Fruit fly (Drosophila melanogaster) whole organism, larva: ENCODE measurements around the gene Ppi1.

ENCODE experiments used
- noc ChIP-seq: fragments of 200-800 bp; sonication (Bioruptor generic); optimal IDR thresholded peaks from 3 replicates; lab custom pipeline; 2019; ENCODE audit warnings: missing biosample characterization, mild to moderate bottlenecking, missing genetic modification characterization, moderate library complexity

The Ppi1 gene

dm6 chr3R:30134063-30135047 is 5.4 kb upstream of the Ppi1 start, which contains the start of gene Tpi:
Tpi (minus strand) TSS chr3R:30134599.
- peak; percentile 1 for TF ChIP-seq noc (tag; lab: Kevin White, UChicago)

- TF ChIP-seq noc (tag; lab: Kevin White, UChicago) = no peak
Observed at dm6 chr3R:30132295-30132694, 3.4 kb upstream of the Ppi1 start, which contains the start of gene CG31029. CG31029 (minus strand) TSS chr3R:30132395.

dm6 chr3R:30124635-30125034 is 4.3 kb downstream of the Ppi1 start, which contains the start of gene CG45073:
CG45073 (minus strand) TSS chr3R:30124735.
- no peak for TF ChIP-seq noc (tag; lab: Kevin White, UChicago)

- no peak for TF ChIP-seq noc (tag; lab: Kevin White, UChicago)
Observed at dm6 chr3R:30123163-30123562, 5.8 kb downstream of the Ppi1 start, which contains the start of gene CG45072. CG45072 (minus strand) TSS chr3R:30123263.

- no peak for TF ChIP-seq noc (tag; lab: Kevin White, UChicago)
Observed at dm6 chr3R:30121731-30122130, 7.2 kb downstream of the Ppi1 start.

dm6 chr3R:30114286-30114803 is 14.6 kb downstream of the Ppi1 start:
- no peak for TF ChIP-seq noc (tag; lab: Kevin White, UChicago)

dm6 chr3R:30110959-30111358 is 18.0 kb downstream of the Ppi1 start:
- no peak for TF ChIP-seq noc (tag; lab: Kevin White, UChicago)

- no peak for TF ChIP-seq noc (tag; lab: Kevin White, UChicago)
Observed at dm6 chr3R:30109380-30109779, 19.5 kb downstream of the Ppi1 start.

dm6 chr3R:30108639-30109038 is 20.3 kb downstream of the Ppi1 start:
- no peak for TF ChIP-seq noc (tag; lab: Kevin White, UChicago)

- no peak for TF ChIP-seq noc (tag; lab: Kevin White, UChicago)
Observed at dm6 chr3R:30107718-30108117, 21.2 kb downstream of the Ppi1 start.

dm6 chr3R:30106562-30106961 is 22.4 kb downstream of the Ppi1 start:
- peak; percentile 18 for TF ChIP-seq noc (tag; lab: Kevin White, UChicago)

- TF ChIP-seq noc (tag; lab: Kevin White, UChicago) = no peak
Observed at dm6 chr3R:30105808-30106207, 23.1 kb downstream of the Ppi1 start.

dm6 chr3R:30104912-30105510 is 23.9 kb downstream of the Ppi1 start:
- no peak for TF ChIP-seq noc (tag; lab: Kevin White, UChicago)

- TF ChIP-seq noc (tag; lab: Kevin White, UChicago) = peak; percentile 84
Observed at dm6 chr3R:30102806-30103619, 25.9 kb downstream of the Ppi1 start.

dm6 chr3R:30101389-30101935 is 27.5 kb downstream of the Ppi1 start:
- no peak for TF ChIP-seq noc (tag; lab: Kevin White, UChicago)
